Worm (Caenorhabditis elegans): ENCODE data around the gene F57C12.2.
A peak's percentile ranks its signal among the peaks of the same experiment; 100 is the strongest.

The F57C12.2 gene

DNA sequence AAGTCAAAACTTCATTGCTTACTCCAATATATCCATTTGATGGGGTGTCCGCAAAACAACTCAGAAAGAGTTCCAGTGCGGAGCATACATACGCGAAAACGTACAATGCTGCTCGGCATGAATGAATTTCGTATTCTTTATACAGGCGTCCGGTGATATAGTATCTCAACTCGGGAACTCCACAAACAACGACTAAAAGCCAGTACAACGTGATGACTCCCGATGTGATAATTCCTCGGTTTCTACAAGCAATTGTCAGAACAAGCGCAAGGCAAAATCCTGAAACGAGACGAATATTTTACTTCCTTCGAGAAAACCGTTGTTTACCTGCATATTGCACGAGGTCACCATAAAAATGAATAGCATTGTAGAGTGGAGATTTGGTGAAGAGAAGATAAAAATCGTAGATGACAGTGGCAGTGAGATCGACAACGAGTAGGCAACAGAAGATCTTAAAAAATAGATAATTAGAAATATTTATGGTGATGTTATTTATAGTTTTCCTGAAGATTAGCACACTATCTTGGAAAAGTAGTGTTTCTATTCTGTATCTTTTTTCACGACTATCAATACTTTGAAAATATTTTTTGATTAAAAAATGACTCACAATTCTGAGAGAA lies 34.5 kb upstream of the F57C12.2 start (continued):
- TF ChIP-seq Y95B8A.8 (GFP tag; IDR thresholded peaks at IDR 0.05) = no peak
- no peak for TF ChIP-seq ztf-18 (tag; optimal IDR thresholded peaks at IDR 0.05)

DNA sequence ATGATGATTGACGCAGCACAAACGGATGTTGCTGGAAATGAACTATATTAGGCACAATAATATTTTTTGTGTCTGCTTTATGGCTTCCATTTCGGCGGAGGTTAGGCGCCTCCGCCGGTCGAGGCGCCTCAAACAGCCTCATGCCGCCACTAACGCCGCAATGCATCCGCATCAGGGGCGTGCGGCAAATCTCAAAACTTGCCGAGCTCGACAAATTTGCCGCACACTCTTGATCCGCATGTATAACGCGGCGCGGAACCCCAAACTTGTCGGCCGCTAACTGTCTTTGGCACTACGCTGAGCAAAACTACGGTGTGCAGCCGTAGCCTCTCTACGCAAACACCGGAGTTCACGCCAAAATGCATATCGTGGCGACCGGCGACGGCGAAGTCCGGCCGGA lies 30.6 kb upstream of the F57C12.2 start:
- no peak for TF ChIP-seq F22D6.2 (tag; optimal IDR thresholded peaks at IDR 0.05)
- TF ChIP-seq hsf-1 (GFP tag; IDR thresholded peaks at IDR 0.05) = no peak
- TF ChIP-seq zfh-2 (GFP tag; conservative IDR thresholded peaks at IDR 0.05) = peak; percentile 75
- no peak for TF ChIP-seq K11D2.4 (GFP tag; IDR thresholded peaks at IDR 0.05)

DNA sequence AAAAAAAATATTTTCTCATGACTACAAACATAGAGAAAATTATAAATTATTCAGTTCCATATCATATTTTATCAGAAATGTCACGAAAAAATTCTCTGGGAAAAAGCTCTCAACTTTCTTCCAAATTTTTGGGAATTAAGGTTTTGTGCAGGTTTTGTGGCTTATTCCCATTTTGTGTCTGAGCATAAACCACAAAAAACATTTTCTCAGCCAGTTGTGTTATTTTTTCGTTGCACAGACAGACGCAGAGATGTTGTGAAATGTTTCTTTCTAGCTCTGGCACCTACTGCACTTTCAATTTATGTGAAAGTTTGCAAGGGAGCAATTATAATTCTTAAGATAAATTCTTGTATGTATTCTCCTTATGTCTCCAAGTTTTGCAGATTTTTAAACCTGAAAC lies 23.9 kb upstream of the F57C12.2 start:
- TF ChIP-seq ztf-18 (tag; optimal IDR thresholded peaks at IDR 0.05) (no peak), rpc-1 (optimal IDR thresholded peaks at IDR 0.05) (no peak), rpc-1 (tag; optimal IDR thresholded peaks at IDR 0.05) (no peak), B0019.2 (GFP tag; conservative IDR thresholded peaks at IDR 0.05) (no peak), Y67H2A.10 (GFP tag; conservative IDR thresholded peaks at IDR 0.05) (no peak), Y79H2A.3 (GFP tag; conservative IDR thresholded peaks at IDR 0.05) (no peak), B0261.1 (tag; optimal IDR thresholded peaks at IDR 0.05) (no peak), mxl-1 (tag; optimal IDR thresholded peaks at IDR 0.05) (no peak), F37B4.10 (GFP tag; IDR thresholded peaks at IDR 0.05) (no peak), him-1 (tag; optimal IDR thresholded peaks at IDR 0.05) (no peak), C17E4.6 (GFP tag; IDR thresholded peaks at IDR 0.05) (no peak), Y56A3A.18 (GFP tag; IDR thresholded peaks at IDR 0.05) (no peak), K11D2.4 (GFP tag; IDR thresholded peaks at IDR 0.05) (no peak), lsy-27 (tag; optimal IDR thresholded peaks at IDR 0.05; ENCODE audit: borderline replicate concordance, insufficient read depth) (no peak), C06A6.2 (GFP tag; conservative IDR thresholded peaks at IDR 0.05) (no peak), sdz-38 (tag; optimal IDR thresholded peaks at IDR 0.05) (no peak)

DNA sequence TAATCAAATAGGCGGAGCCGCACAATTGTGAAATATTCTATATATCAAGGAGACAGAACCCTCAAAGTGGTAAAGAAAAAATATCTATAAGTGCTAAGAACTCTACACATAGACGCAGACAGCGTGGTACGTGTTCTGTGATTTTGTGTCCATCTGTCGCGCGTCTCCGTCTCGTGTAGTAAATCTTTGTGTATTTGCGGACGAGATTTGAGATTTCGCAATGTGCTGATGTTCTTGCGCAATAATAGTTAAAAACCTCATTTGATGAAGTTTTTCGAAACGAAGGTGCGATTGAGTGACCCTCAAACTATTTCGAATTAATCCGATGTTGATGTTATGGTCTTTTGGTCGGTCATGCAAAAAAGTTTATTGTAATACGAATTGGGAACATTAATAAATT lies 22.1 kb upstream of the F57C12.2 start:
- peak; percentile 42 for TF ChIP-seq K12H6.12 (tag; optimal IDR thresholded peaks at IDR 0.05)
- no peak for TF ChIP-seq him-1 (tag; optimal IDR thresholded peaks at IDR 0.05)
- no peak for TF ChIP-seq F57C9.4 (tag; optimal IDR thresholded peaks at IDR 0.05)
- TF ChIP-seq cebp-1 (GFP tag; IDR thresholded peaks at IDR 0.05) = peak; percentile 96
- peak; percentile 99 for TF ChIP-seq cebp-1 (tag; optimal IDR thresholded peaks at IDR 0.05)
- peak; percentile 29 for TF ChIP-seq ceh-27 (GFP tag; optimal IDR thresholded peaks at IDR 0.05)
- TF ChIP-seq hmg-1.2 (GFP tag; IDR thresholded peaks at IDR 0.05) = peak; percentile 13; the same call in 1 of the 2 replicates
- TF ChIP-seq F49E8.2 (tag; optimal IDR thresholded peaks at IDR 0.05; ENCODE audit: insufficient read depth) = no peak
- TF ChIP-seq C17E4.6 (GFP tag; IDR thresholded peaks at IDR 0.05) = no peak
- TF ChIP-seq ztf-6 (GFP tag; IDR thresholded peaks at IDR 0.05) = no peak

DNA sequence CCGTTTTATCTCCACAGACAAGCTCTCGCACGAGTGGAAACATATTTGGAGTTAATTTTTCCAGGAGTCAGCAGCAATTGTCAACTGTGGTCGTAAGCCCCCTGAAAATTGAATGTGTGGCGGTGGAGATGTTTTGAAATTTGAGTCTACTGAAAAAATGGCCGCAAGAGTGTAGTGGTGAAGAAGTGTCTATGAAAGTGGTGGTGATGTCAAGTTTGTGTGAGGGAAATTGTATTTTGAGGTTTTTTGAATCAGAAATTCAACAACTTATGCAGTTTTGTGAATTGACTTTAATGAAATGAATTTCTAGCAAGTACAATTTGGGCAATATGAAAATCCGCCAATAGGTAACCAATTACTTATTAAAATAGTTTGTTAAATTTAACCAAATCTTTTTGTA lies 21.4 kb upstream of the F57C12.2 start, which contains the start of gene mrp-2:
Gene mrp-2 (minus strand): TSS at position 101 of the 400 bp plus-strand sequence.
- TF ChIP-seq ceh-40 (GFP tag; IDR thresholded peaks at IDR 0.05) (no peak), ztf-28 (GFP tag; IDR thresholded peaks at IDR 0.05) (no peak), let-526 (GFP tag; IDR thresholded peaks at IDR 0.05) (no peak)

DNA sequence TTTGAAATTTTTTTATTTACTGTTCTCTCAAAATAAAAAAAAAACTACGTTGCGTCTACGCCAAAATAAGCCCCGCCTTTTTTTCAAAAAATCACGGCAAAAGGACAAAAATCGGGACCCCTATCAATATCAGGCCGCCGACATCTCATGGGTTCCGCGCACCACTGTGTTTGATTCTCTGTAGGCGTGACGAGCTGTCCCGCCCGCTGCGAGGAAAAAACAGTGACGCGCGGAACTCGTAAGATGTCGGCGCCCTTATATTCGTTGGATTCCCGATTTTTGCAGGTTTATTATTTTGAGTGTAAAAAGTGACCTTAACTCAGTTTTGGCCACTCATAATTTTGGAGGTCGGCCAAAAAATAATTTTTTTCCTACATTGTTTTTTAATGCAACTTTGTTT lies 20.2 kb upstream of the F57C12.2 start:
- no peak for TF ChIP-seq Y53F4B.3 (GFP tag; IDR thresholded peaks at IDR 0.05)
- TF ChIP-seq zfh-2 (GFP tag; conservative IDR thresholded peaks at IDR 0.05) = 0 out of 2 replicates have a peak, but pooled peaks have one; percentile 16
- TF ChIP-seq dpff-1 (tag; optimal IDR thresholded peaks at IDR 0.05) = no peak
- no peak for TF ChIP-seq snpc-4 (GFP tag; optimal IDR thresholded peaks at IDR 0.05)
- TF ChIP-seq snpc-4 (tag; optimal IDR thresholded peaks at IDR 0.05) = peak in 2 of 4 experiments; percentile 64 to 72
- no peak for TF ChIP-seq Y67H2A.10 (GFP tag; conservative IDR thresholded peaks at IDR 0.05)
- TF ChIP-seq rcor-1 (GFP tag; IDR thresholded peaks at IDR 0.05) = no peak
- TF ChIP-seq ztf-25 (GFP tag; IDR thresholded peaks at IDR 0.05) = no peak
- no peak for TF ChIP-seq lir-1 (GFP tag; conservative IDR thresholded peaks at IDR 0.05)
- no peak for TF ChIP-seq lsl-1 (GFP tag; optimal IDR thresholded peaks at IDR 0.05)
- TF ChIP-seq F23B12.7 (tag; optimal IDR thresholded peaks at IDR 0.05; ENCODE audit: insufficient read depth) = no peak
- TF ChIP-seq attf-6 (GFP tag; IDR thresholded peaks at IDR 0.05) = no peak
- TF ChIP-seq K12H6.12 (tag; optimal IDR thresholded peaks at IDR 0.05) = no peak
